Fruit fly (Drosophila melanogaster) whole organism, embryonic: ENCODE measurements around the gene CG5986.
A peak's percentile ranks its signal among the peaks of the same experiment; 100 is the strongest.

Source experiments
- Aef1 ChIP-seq: fragments of 200-800 bp; sonication (Bioruptor generic); IDR thresholded peaks from 3 replicates; pipeline ENCODE4 v1.3.6; 2022; ENCODE audit warnings: missing biosample characterization, missing genetic modification characterization
- Bgb ChIP-seq: fragments of 200-800 bp; sonication (Bioruptor generic); IDR thresholded peaks from 2 replicates; pipeline ENCODE4 v1.3.6; 2022; ENCODE audit warnings: missing biosample characterization, missing genetic modification characterization; ENCODE audit not compliant: partially characterized antibody
- Bteb2 ChIP-seq: fragments of 200-800 bp; sonication (Bioruptor generic); optimal IDR thresholded peaks from 2 replicates; lab custom pipeline; 2016; ENCODE audit warnings: missing biosample characterization, missing genetic modification characterization
- C15 ChIP-seq: fragments of 200-800 bp; sonication (Bioruptor generic); IDR thresholded peaks from 3 replicates; pipeline ENCODE4 v1.3.6; 2022; ENCODE audit warnings: missing biosample characterization, missing genetic modification characterization
- CG10147 ChIP-seq: fragments of 200-800 bp; sonication (Bioruptor generic); optimal IDR thresholded peaks from 2 replicates; lab custom pipeline; 2019; ENCODE audit warnings: missing biosample characterization, mild to moderate bottlenecking, missing genetic modification characterization, moderate library complexity
- CG10267 ChIP-seq: fragments of 200-800 bp; sonication (Bioruptor generic); optimal IDR thresholded peaks from 2 replicates; lab custom pipeline; 2018; ENCODE audit warnings: missing biosample characterization, mild to moderate bottlenecking, missing genetic modification characterization, moderate library complexity
- CG13287 ChIP-seq: fragments of 200-800 bp; sonication (Bioruptor generic); IDR thresholded peaks from 2 replicates; pipeline ENCODE4 v1.3.6; 2022; ENCODE audit warnings: missing biosample characterization, missing genetic modification characterization; ENCODE audit not compliant: partially characterized antibody
- CG15011 ChIP-seq: fragments of 200-800 bp; sonication (Bioruptor generic); optimal IDR thresholded peaks from 3 replicates; lab custom pipeline; 2018; ENCODE audit warnings: missing biosample characterization, mild to moderate bottlenecking, missing genetic modification characterization
- CG1603 ChIP-seq: fragments of 200-800 bp; sonication (Bioruptor generic); optimal IDR thresholded peaks from 2 replicates; lab custom pipeline; 2019; ENCODE audit warnings: missing biosample characterization, mild to moderate bottlenecking, missing genetic modification characterization, moderate library complexity
- CG17912 ChIP-seq: fragments of 200-800 bp; sonication (Bioruptor generic); optimal IDR thresholded peaks from 2 replicates; lab custom pipeline; 2018; ENCODE audit warnings: missing biosample characterization, mild to moderate bottlenecking, missing genetic modification characterization
- CG1832 ChIP-seq: fragments of 200-800 bp; sonication (Bioruptor generic); optimal IDR thresholded peaks from 2 replicates; lab custom pipeline; 2017; ENCODE audit warnings: missing biosample characterization, mild to moderate bottlenecking, missing genetic modification characterization, inconsistent platforms
- CG2678 ChIP-seq: fragments of 200-800 bp; sonication (Bioruptor generic); optimal IDR thresholded peaks from 3 replicates; lab custom pipeline; 2019; ENCODE audit warnings: missing biosample characterization, mild to moderate bottlenecking, missing genetic modification characterization, moderate library complexity
- CG32532 ChIP-seq: fragments of 200-800 bp; sonication (Bioruptor generic); IDR thresholded peaks from 2 replicates; pipeline ENCODE4 v1.3.6; 2022; ENCODE audit warnings: missing biosample characterization, missing genetic modification characterization
- CG34422 ChIP-seq: fragments of 200-800 bp; sonication (Bioruptor generic); IDR thresholded peaks from 3 replicates; pipeline ENCODE4 v1.3.6; 2022; ENCODE audit warnings: missing biosample characterization, missing genetic modification characterization
- CG6175 ChIP-seq: fragments of 200-800 bp; sonication (Bioruptor generic); IDR thresholded peaks from 3 replicates; pipeline ENCODE4 v1.3.6; 2022; ENCODE audit warnings: missing biosample characterization, missing genetic modification characterization
- CG6689 ChIP-seq: fragments of 200-800 bp; sonication (Bioruptor generic); IDR thresholded peaks from 2 replicates; pipeline ENCODE4 v1.3.6; 2022; ENCODE audit warnings: missing biosample characterization, missing genetic modification characterization
- CG9215 ChIP-seq: fragments of 200-800 bp; sonication (Bioruptor generic); IDR thresholded peaks from 2 replicates; pipeline ENCODE4 v1.3.6; 2022; ENCODE audit warnings: missing biosample characterization, missing genetic modification characterization
- CrebB ChIP-seq: fragments of 200-800 bp; sonication (Bioruptor generic); optimal IDR thresholded peaks from 3 replicates; lab custom pipeline; 2018; ENCODE audit warnings: missing biosample characterization, mild to moderate bottlenecking, missing genetic modification characterization
- Dbx ChIP-seq: fragments of 200-800 bp; sonication (Bioruptor generic); IDR thresholded peaks from 3 replicates; pipeline ENCODE4 v1.3.6; 2022; ENCODE audit warnings: missing biosample characterization, missing genetic modification characterization
- Deaf1 ChIP-seq: fragments of 200-800 bp; optimal IDR thresholded peaks from 3 replicates; lab custom pipeline; 2019; ENCODE audit warnings: missing biosample characterization, mild to moderate bottlenecking, missing genetic modification characterization, moderate library complexity
- Dref ChIP-seq: fragments of 200-800 bp; sonication (Bioruptor generic); IDR thresholded peaks from 2 replicates; pipeline ENCODE4 v1.3.6; 2022; ENCODE audit warnings: missing biosample characterization, missing genetic modification characterization
- E2f2 ChIP-seq: fragments of 200-800 bp; sonication (Bioruptor generic); IDR thresholded peaks from 2 replicates; pipeline ENCODE4 v1.3.6; 2022; ENCODE audit warnings: missing biosample characterization, missing genetic modification characterization
- ERR ChIP-seq: fragments of 200-800 bp; sonication (Bioruptor generic); optimal IDR thresholded peaks from 2 replicates; lab custom pipeline; 2016; ENCODE audit warnings: missing biosample characterization, missing genetic modification characterization
- Hey ChIP-seq: fragments of 200-800 bp; sonication (Bioruptor generic); optimal IDR thresholded peaks from 3 replicates; lab custom pipeline; 2018; ENCODE audit warnings: missing biosample characterization, mild to moderate bottlenecking, missing genetic modification characterization
- PHDP ChIP-seq: fragments of 200-800 bp; sonication (Bioruptor generic); optimal IDR thresholded peaks from 3 replicates; lab custom pipeline; 2018; ENCODE audit warnings: missing biosample characterization, mild to moderate bottlenecking, missing genetic modification characterization, moderate library complexity
- Sox102F ChIP-seq: fragments of 200-800 bp; sonication (Bioruptor generic); optimal IDR thresholded peaks from 2 replicates; lab custom pipeline; 2018; ENCODE audit warnings: missing biosample characterization, mild to moderate bottlenecking, missing genetic modification characterization, moderate library complexity
- Sry-β ChIP-seq: fragments of 200-800 bp; sonication (Bioruptor generic); optimal IDR thresholded peaks from 2 replicates; lab custom pipeline; 2018; ENCODE audit warnings: missing biosample characterization, mild to moderate bottlenecking, missing genetic modification characterization, moderate library complexity
- TFAM ChIP-seq: fragments of 200-800 bp; sonication (Bioruptor generic); optimal IDR thresholded peaks from 2 replicates; lab custom pipeline; 2017; ENCODE audit warnings: missing biosample characterization, missing genetic modification characterization, inconsistent platforms
- YL-1 ChIP-seq: fragments of 200-800 bp; sonication (Bioruptor generic); optimal IDR thresholded peaks from 3 replicates; lab custom pipeline; 2017; ENCODE audit warnings: missing biosample characterization, mild to moderate bottlenecking, missing genetic modification characterization
- ac ChIP-seq: fragments of 200-800 bp; sonication (Bioruptor generic); optimal IDR thresholded peaks from 3 replicates; lab custom pipeline; 2017; ENCODE audit warnings: missing biosample characterization, mild to moderate bottlenecking, missing genetic modification characterization
- ase ChIP-seq: fragments of 200-800 bp; sonication (Bioruptor generic); IDR thresholded peaks from 3 replicates; pipeline ENCODE4 v1.3.6; 2022; ENCODE audit warnings: missing biosample characterization, missing genetic modification characterization
- cad ChIP-seq: fragments of >200 bp; optimal IDR thresholded peaks from 2 replicates; lab custom pipeline; 2017; ENCODE audit warnings: missing biosample characterization, missing genetic modification characterization
- cato ChIP-seq: fragments of 200-800 bp; sonication (Bioruptor generic); optimal IDR thresholded peaks from 2 replicates; lab custom pipeline; 2016; ENCODE audit warnings: missing biosample characterization, missing genetic modification characterization, borderline replicate concordance
- ems ChIP-seq: fragments of 200-800 bp; sonication (Bioruptor generic); optimal IDR thresholded peaks from 3 replicates; lab custom pipeline; 2016; ENCODE audit warnings: missing biosample characterization, missing genetic modification characterization
- eyg ChIP-seq: fragments of 200-800 bp; sonication (Bioruptor generic); optimal IDR thresholded peaks from 3 replicates; lab custom pipeline; 2016; ENCODE audit warnings: missing biosample characterization, missing genetic modification characterization
- grn ChIP-seq: fragments of 200-800 bp; sonication (Bioruptor generic); optimal IDR thresholded peaks from 3 replicates; lab custom pipeline; 2017; ENCODE audit warnings: missing biosample characterization, missing genetic modification characterization
- hbn ChIP-seq: fragments of 200-800 bp; sonication (Bioruptor generic); IDR thresholded peaks from 2 replicates; pipeline ENCODE4 v1.3.6; 2022; ENCODE audit warnings: missing biosample characterization, missing genetic modification characterization; ENCODE audit not compliant: partially characterized antibody
- hth ChIP-seq: fragments of >200 bp; optimal IDR thresholded peaks from 2 replicates; lab custom pipeline; 2017; ENCODE audit warnings: inconsistent platforms
- jumu ChIP-seq: fragments of 200-800 bp; sonication (Bioruptor generic); optimal IDR thresholded peaks from 3 replicates; lab custom pipeline; 2016; ENCODE audit warnings: missing biosample characterization, missing genetic modification characterization
- knrl ChIP-seq: fragments of 200-800 bp; sonication (Bioruptor generic); IDR thresholded peaks from 3 replicates; pipeline ENCODE4 v1.3.6; 2022; ENCODE audit warnings: missing biosample characterization, missing genetic modification characterization; ENCODE audit not compliant: partially characterized antibody
- mld ChIP-seq: fragments of 200-800 bp; sonication (Bioruptor generic); IDR thresholded peaks from 3 replicates; pipeline ENCODE4 v1.3.6; 2022; ENCODE audit warnings: missing biosample characterization, missing genetic modification characterization; ENCODE audit not compliant: partially characterized antibody
- p53 ChIP-seq: fragments of 200-800 bp; sonication (Bioruptor generic); optimal IDR thresholded peaks from 2 replicates; lab custom pipeline; 2016; ENCODE audit warnings: missing biosample characterization, missing genetic modification characterization
- psq ChIP-seq: fragments of 200-800 bp; sonication (Bioruptor generic); optimal IDR thresholded peaks from 2 replicates; lab custom pipeline; 2017; ENCODE audit warnings: missing biosample characterization, missing genetic modification characterization
- sqz ChIP-seq: fragments of 200-800 bp; sonication (Bioruptor generic); optimal IDR thresholded peaks from 3 replicates; lab custom pipeline; 2018; ENCODE audit warnings: missing biosample characterization, mild to moderate bottlenecking, missing genetic modification characterization
- sug ChIP-seq: fragments of 200-800 bp; optimal IDR thresholded peaks from 2 replicates; lab custom pipeline; 2019; ENCODE audit warnings: missing biosample characterization, mild to moderate bottlenecking, missing genetic modification characterization, moderate library complexity
- tll ChIP-seq, 2 experiments: fragments of 200-800 bp in 1 of 2; fragments of >200 bp in 1 of 2; sonication (Bioruptor generic) in 1 of 2; optimal IDR thresholded peaks; 2 replicates each; lab custom pipeline; 2017 to 2019; ENCODE audit warnings: missing biosample characterization in 2 of 2, missing genetic modification characterization in 2 of 2, mild to moderate bottlenecking in 1 of 2, moderate library complexity in 1 of 2
- trem ChIP-seq: fragments of 200-800 bp; optimal IDR thresholded peaks from 3 replicates; lab custom pipeline; 2019; ENCODE audit warnings: missing biosample characterization, mild to moderate bottlenecking, missing genetic modification characterization, moderate library complexity
- tup ChIP-seq: fragments of 200-800 bp; sonication (Bioruptor generic); optimal IDR thresholded peaks from 2 replicates; lab custom pipeline; 2016; ENCODE audit warnings: missing biosample characterization, mild to moderate bottlenecking, missing genetic modification characterization, moderate library complexity
- zf30C ChIP-seq: fragments of 200-800 bp; sonication (Bioruptor generic); optimal IDR thresholded peaks from 3 replicates; lab custom pipeline; 2018; ENCODE audit warnings: missing biosample characterization, mild to moderate bottlenecking, missing genetic modification characterization

CG5986 gene

dm6 chr3R:24037538-24038265, 9.9 kb upstream of the CG5986 start, which contains the start of gene spas (continued):
- peak; percentile 76 for TF ChIP-seq mld (GFP tag; lab: Robert Waterston, UW)
- no peak for TF ChIP-seq grn
- peak; percentile 25 for TF ChIP-seq tup
- TF ChIP-seq Dref (GFP tag; lab: Robert Waterston, UW), result peak; percentile 60
- peak; percentile 57 for TF ChIP-seq ems (GFP tag; lab: Kevin White, UChicago)
- TF ChIP-seq Dbx (GFP tag; lab: Robert Waterston, UW), result peak; percentile 72; the same call in 2 of the 3 replicates
- TF ChIP-seq CG9215 (GFP tag; lab: Robert Waterston, UW), result peak; percentile 78
- TF ChIP-seq knrl (GFP tag; lab: Robert Waterston, UW), result peak; percentile 97
- TF ChIP-seq YL-1 (GFP tag; lab: Kevin White, UChicago), result peak; percentile 65
- peak; percentile 82 for TF ChIP-seq CG34422
- TF ChIP-seq tll (GFP tag; optimal IDR thresholded peaks at IDR 0.05; lab: Kevin White, UChicago), result peak; percentile 40 to 92
- peak; percentile 13 for TF ChIP-seq ERR (GFP tag; lab: Kevin White, UChicago)
- TF ChIP-seq cad (GFP tag; lab: Kevin White, UChicago), result no peak
- TF ChIP-seq Deaf1 (tag; lab: Kevin White, UChicago), result no peak
- peak; percentile 94 for TF ChIP-seq hbn (GFP tag; lab: Robert Waterston, UW)
- TF ChIP-seq CG10267, result peak; percentile 65
- TF ChIP-seq CG6689 (GFP tag; lab: Robert Waterston, UW), result peak; percentile 71
- peak; percentile 94 for TF ChIP-seq Bgb (GFP tag; lab: Robert Waterston, UW)
- TF ChIP-seq C15 (GFP tag; lab: Robert Waterston, UW), result 0 out of 3 replicates have a peak, but pooled peaks have one; percentile 37
- TF ChIP-seq E2f2, result peak; percentile 61
- TF ChIP-seq CG32532, result peak; percentile 76
- TF ChIP-seq PHDP (tag; lab: Kevin White, UChicago), result peak; percentile 46
- TF ChIP-seq ase (GFP tag; lab: Robert Waterston, UW), result peak; percentile 53; the same call in 1 of the 3 replicates
- TF ChIP-seq psq (GFP tag; lab: Kevin White, UChicago), result peak; percentile 33
- no peak for TF ChIP-seq cato (GFP tag; lab: Kevin White, UChicago)
- TF ChIP-seq CG15011 (GFP tag; lab: Kevin White, UChicago), result no peak
- peak; percentile 23; the same call in 1 of the 3 replicates for TF ChIP-seq CG6175 (GFP tag; lab: Robert Waterston, UW)
- TF ChIP-seq TFAM (GFP tag; lab: Kevin White, UChicago), result no peak
- peak; percentile 90 for TF ChIP-seq CG13287
- peak; percentile 85 for TF ChIP-seq jumu (GFP tag; lab: Kevin White, UChicago)
- TF ChIP-seq Sry-β (GFP tag; lab: Kevin White, UChicago), result peak; percentile 96
- TF ChIP-seq sqz (GFP tag; lab: Kevin White, UChicago), result no peak
- peak; percentile 20 for TF ChIP-seq eyg (GFP tag; lab: Kevin White, UChicago)
- TF ChIP-seq hth (lab: Kevin White, UChicago), result no peak
- TF ChIP-seq CG1832 (GFP tag; lab: Kevin White, UChicago), result no peak
- TF ChIP-seq trem (tag; lab: Kevin White, UChicago), result peak; percentile 84
- TF ChIP-seq CrebB (tag; lab: Kevin White, UChicago), result no peak
- TF ChIP-seq CG17912 (GFP tag; lab: Kevin White, UChicago), result no peak
- no peak for TF ChIP-seq p53 (GFP tag; lab: Kevin White, UChicago)
- peak; percentile 58 for TF ChIP-seq sug (tag; lab: Kevin White, UChicago)
- TF ChIP-seq CG1603 (tag; lab: Kevin White, UChicago), result peak; percentile 90
- TF ChIP-seq Sox102F, result no peak
- TF ChIP-seq zf30C (GFP tag; lab: Kevin White, UChicago), result no peak
- TF ChIP-seq CG2678 (tag; lab: Kevin White, UChicago), result peak; percentile 63
- no peak for TF ChIP-seq Hey
- no peak for TF ChIP-seq CG10147 (GFP tag; lab: Kevin White, UChicago)
- no peak for TF ChIP-seq ac
- peak; percentile 20 for TF ChIP-seq Bteb2 (GFP tag; lab: Kevin White, UChicago)
- TF ChIP-seq Aef1 (GFP tag; lab: Robert Waterston, UW), result peak; percentile 70
